Worm (Caenorhabditis elegans): ENCODE measurements around the gene Y75D11A.3.

DNA sequence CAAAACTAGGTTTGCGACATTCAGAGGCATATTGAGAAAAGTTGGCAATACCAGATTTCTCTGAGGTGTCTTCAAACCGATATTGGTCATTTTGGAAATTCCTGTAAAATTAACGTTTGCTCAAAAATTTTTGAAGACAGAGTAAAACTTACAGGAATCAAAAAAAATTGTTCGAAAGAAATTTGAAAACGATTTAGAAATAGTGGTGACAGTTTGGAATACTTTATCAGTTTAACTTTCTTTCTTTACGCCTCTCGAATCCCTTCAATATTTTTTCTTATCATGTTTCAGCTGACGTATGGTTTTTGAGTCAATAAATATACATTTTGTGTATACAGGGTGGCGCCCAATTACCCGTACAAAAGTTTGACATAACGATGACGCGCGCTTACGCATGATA is 27.5 kb downstream of the Y75D11A.3 start, which contains the start of gene fbxa-53:
- no peak for TF ChIP-seq hmg-4 (GFP tag; optimal IDR thresholded peaks at IDR 0.05)
- TF ChIP-seq ama-1 (optimal IDR thresholded peaks at IDR 0.05): no peak
- no peak for TF ChIP-seq tra-4 (tag; optimal IDR thresholded peaks at IDR 0.05)
- no peak for TF ChIP-seq flt-1 (GFP tag; IDR thresholded peaks at IDR 0.05)
- TF ChIP-seq tbx-11 (GFP tag; IDR thresholded peaks at IDR 0.05): no peak
- no peak for TF ChIP-seq hmbx-1 (tag; optimal IDR thresholded peaks at IDR 0.05)
- TF ChIP-seq F13C5.2 (tag; optimal IDR thresholded peaks at IDR 0.05): no peak
- no peak for TF ChIP-seq B0310.2 (tag; optimal IDR thresholded peaks at IDR 0.05)
- no peak for TF ChIP-seq sea-1 (GFP tag; conservative IDR thresholded peaks at IDR 0.05)
- no peak for TF ChIP-seq hnd-1 (tag; optimal IDR thresholded peaks at IDR 0.05)
- no peak for TF ChIP-seq scrt-1 (GFP tag; IDR thresholded peaks at IDR 0.05)
- TF ChIP-seq ceh-36 (tag; optimal IDR thresholded peaks at IDR 0.05): no peak
- TF ChIP-seq ets-7 (tag; optimal IDR thresholded peaks at IDR 0.05): no peak

Data from whole organism, early embryonic.